Worm (Caenorhabditis elegans): ENCODE results near the gene C30F2.5.

DNA sequence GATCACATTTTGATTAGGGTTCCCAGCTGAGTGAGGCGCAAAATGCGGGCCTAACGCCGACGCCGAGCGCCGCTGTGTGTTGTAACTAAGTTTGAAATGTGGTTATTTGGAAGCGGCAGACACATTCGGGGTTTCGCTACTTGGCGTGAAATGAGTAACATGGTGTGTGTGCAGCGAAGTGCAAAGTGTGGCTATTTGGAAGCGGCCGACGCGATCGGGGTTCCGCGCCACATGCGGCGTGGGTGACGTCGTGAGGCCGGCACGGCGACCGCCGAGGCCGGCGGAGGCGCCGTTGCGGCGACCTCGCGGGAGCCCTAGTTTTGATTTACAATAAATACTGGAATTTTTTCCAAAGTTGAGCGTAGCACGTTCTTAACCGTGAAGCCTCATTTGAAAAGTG is 50.1 kb downstream of the C30F2.5 start:
- TF ChIP-seq unc-62 (GFP tag; optimal IDR thresholded peaks at IDR 0.05) (no peak), sup-37 (GFP tag; optimal IDR thresholded peaks at IDR 0.05) (no peak), lin-13 (GFP tag; optimal IDR thresholded peaks at IDR 0.05) (no peak), xbp-1 (tag; optimal IDR thresholded peaks at IDR 0.05) (no peak), aha-1 (tag; optimal IDR thresholded peaks at IDR 0.05) (no peak), ama-1 (optimal IDR thresholded peaks at IDR 0.05) (no peak), pqm-1 (tag; optimal IDR thresholded peaks at IDR 0.05) (no peak), skn-1 (tag; optimal IDR thresholded peaks at IDR 0.05) (no peak)

All from whole organism, L1 larva.